Fruit fly (Drosophila melanogaster) whole organism, wandering third instar larva: ENCODE results near the gene Usf.

Source experiments
- Abd-B ChIP-seq: fragments of >200 bp; optimal IDR thresholded peaks from 2 replicates; lab custom pipeline; 2017; ENCODE audit warnings: missing biosample characterization, missing genetic modification characterization
- CG32264 ChIP-seq: fragments of 200-800 bp; sonication (Bioruptor generic); optimal IDR thresholded peaks from 2 replicates; lab custom pipeline; 2016; ENCODE audit warnings: missing biosample characterization, missing genetic modification characterization
- CG9705 ChIP-seq: fragments of 200-800 bp; sonication (Bioruptor generic); optimal IDR thresholded peaks from 2 replicates; lab custom pipeline; 2018; ENCODE audit warnings: missing biosample characterization, mild to moderate bottlenecking, missing genetic modification characterization
- CrebA ChIP-seq: fragments of 200-800 bp; sonication (Bioruptor generic); optimal IDR thresholded peaks from 2 replicates; lab custom pipeline; 2016; ENCODE audit warnings: missing biosample characterization, mild to moderate bottlenecking, missing genetic modification characterization, borderline replicate concordance
- Dfd ChIP-seq: fragments of >200 bp; optimal IDR thresholded peaks from 2 replicates; lab custom pipeline; 2017; ENCODE audit warnings: missing biosample characterization, missing genetic modification characterization
- Dif ChIP-seq: fragments of 200-275, 200-300 bp; sonication (Bioruptor generic); optimal IDR thresholded peaks from 2 replicates; lab custom pipeline; 2018; ENCODE audit warnings: missing biosample characterization, missing genetic modification characterization; ENCODE audit not compliant: partially characterized antibody
- GATAd ChIP-seq: sonication (Bioruptor generic); optimal IDR thresholded peaks from 2 replicates; lab custom pipeline; 2016; ENCODE audit warnings: missing biosample characterization, missing genetic modification characterization
- HLH106 ChIP-seq: fragments of 200-800 bp; optimal IDR thresholded peaks from 3 replicates; lab custom pipeline; 2019; ENCODE audit warnings: missing biosample characterization, mild to moderate bottlenecking, missing genetic modification characterization, moderate library complexity
- Hnf4 ChIP-seq: fragments of 200-800 bp; sonication (Bioruptor generic); optimal IDR thresholded peaks from 2 replicates; lab custom pipeline; 2016; ENCODE audit warnings: missing biosample characterization, mild to moderate bottlenecking, missing genetic modification characterization
- Hr78 ChIP-seq: fragments of >200 bp; optimal IDR thresholded peaks from 2 replicates; lab custom pipeline; 2017; ENCODE audit warnings: missing biosample characterization, missing genetic modification characterization
- Hr83 ChIP-seq: fragments of 200-300 bp; sonication (Bioruptor generic); optimal IDR thresholded peaks from 2 replicates; lab custom pipeline; 2016; ENCODE audit warnings: missing biosample characterization, mild to moderate bottlenecking, missing genetic modification characterization, moderate library complexity; ENCODE audit not compliant: poor library complexity, severe bottlenecking
- Jra ChIP-seq: sonication (Bioruptor generic); optimal IDR thresholded peaks from 2 replicates; lab custom pipeline; 2016; ENCODE audit warnings: missing biosample characterization, missing genetic modification characterization
- Mio ChIP-seq: sonication (Bioruptor generic); optimal IDR thresholded peaks from 2 replicates; lab custom pipeline; 2016; ENCODE audit warnings: missing biosample characterization, missing genetic modification characterization
- Myc ChIP-seq: fragments of >200 bp; optimal IDR thresholded peaks from 2 replicates; lab custom pipeline; 2017
- N ChIP-seq: fragments of >200 bp; optimal IDR thresholded peaks from 2 replicates; lab custom pipeline; 2018; ENCODE audit warnings: missing biosample characterization, missing external identifiers, missing genetic modification characterization
- OdsH ChIP-seq: fragments of 200-800 bp; sonication (Bioruptor generic); optimal IDR thresholded peaks from 2 replicates; lab custom pipeline; 2016; ENCODE audit warnings: missing biosample characterization, mild to moderate bottlenecking, missing genetic modification characterization
- Rel ChIP-seq, 2 experiments: fragments of 200-800 bp; sonication (Bioruptor generic) in 1 of 2; optimal IDR thresholded peaks; 2 replicates in 1 of 2; 3 replicates in 1 of 2; lab custom pipeline; 2016 to 2019; ENCODE audit warnings: mild to moderate bottlenecking in 2 of 2, missing biosample characterization in 2 of 2, missing genetic modification characterization in 2 of 2, moderate library complexity in 1 of 2
- Sp1 ChIP-seq: fragments of 200-800 bp; sonication (Bioruptor generic); optimal IDR thresholded peaks from 3 replicates; lab custom pipeline; 2019; ENCODE audit warnings: missing biosample characterization, mild to moderate bottlenecking, missing genetic modification characterization, moderate library complexity
- Vsx2 ChIP-seq: fragments of 200-300, 225-300 bp; sonication (Bioruptor generic); optimal IDR thresholded peaks from 2 replicates; lab custom pipeline; 2018; ENCODE audit warnings: missing biosample characterization, missing genetic modification characterization; ENCODE audit not compliant: partially characterized antibody
- br ChIP-seq: fragments of 200-800 bp; sonication (Bioruptor generic); optimal IDR thresholded peaks from 2 replicates; lab custom pipeline; 2016; ENCODE audit warnings: missing biosample characterization, missing genetic modification characterization
- brk ChIP-seq: fragments of 200-800 bp; sonication (Bioruptor generic); optimal IDR thresholded peaks from 2 replicates; lab custom pipeline; 2016; ENCODE audit warnings: missing biosample characterization, mild to moderate bottlenecking, missing genetic modification characterization
- dl ChIP-seq, 2 experiments: fragments of 175-275, 200-275 bp in 1 of 2; fragments of 200-275 bp in 1 of 2; sonication (Bioruptor generic); optimal IDR thresholded peaks; lab custom pipeline; 2018; ENCODE audit warnings: mild to moderate bottlenecking in 2 of 2, missing biosample characterization in 2 of 2, missing genetic modification characterization in 2 of 2, moderate library complexity in 2 of 2; ENCODE audit not compliant: partially characterized antibody in 2 of 2, insufficient read depth in 1 of 2
- dmrt93B ChIP-seq: fragments of 200-800 bp; sonication (Bioruptor generic); optimal IDR thresholded peaks from 2 replicates; lab custom pipeline; 2018; ENCODE audit warnings: missing biosample characterization, mild to moderate bottlenecking, missing genetic modification characterization
- dsf ChIP-seq: sonication (Bioruptor generic); optimal IDR thresholded peaks from 2 replicates; lab custom pipeline; 2016; ENCODE audit warnings: missing biosample characterization, missing genetic modification characterization, borderline replicate concordance
- ey ChIP-seq: fragments of 200-800 bp; sonication (Bioruptor generic); optimal IDR thresholded peaks from 2 replicates; lab custom pipeline; 2016; ENCODE audit warnings: missing biosample characterization, missing genetic modification characterization
- foxo ChIP-seq, 2 experiments: fragments of 200-800 bp; sonication (Bioruptor generic); optimal IDR thresholded peaks; 2 replicates in 1 of 2; 3 replicates in 1 of 2; lab custom pipeline; 2016 to 2017; ENCODE audit warnings: missing biosample characterization in 2 of 2, missing genetic modification characterization in 2 of 2
- fru ChIP-seq: fragments of 200-800 bp; sonication (Bioruptor generic); optimal IDR thresholded peaks from 3 replicates; lab custom pipeline; 2016; ENCODE audit warnings: missing biosample characterization, mild to moderate bottlenecking, missing genetic modification characterization
- h ChIP-seq: fragments of 200-800 bp; sonication (Bioruptor generic); optimal IDR thresholded peaks from 3 replicates; lab custom pipeline; 2016; ENCODE audit warnings: missing biosample characterization, mild to moderate bottlenecking, missing genetic modification characterization
- jim ChIP-seq: fragments of 175-275, 200-325 bp; sonication (Bioruptor generic); optimal IDR thresholded peaks from 2 replicates; lab custom pipeline; 2016; ENCODE audit warnings: missing biosample characterization, mild to moderate bottlenecking, missing genetic modification characterization
- lola ChIP-seq: fragments of >200 bp; optimal IDR thresholded peaks from 2 replicates; lab custom pipeline; 2017; ENCODE audit warnings: missing biosample characterization, missing genetic modification characterization
- pan ChIP-seq: fragments of >200 bp; optimal IDR thresholded peaks from 2 replicates; lab custom pipeline; 2017
- psq ChIP-seq: fragments of 200-800 bp; sonication (Bioruptor generic); optimal IDR thresholded peaks from 3 replicates; lab custom pipeline; 2017; ENCODE audit warnings: missing biosample characterization, mild to moderate bottlenecking, missing genetic modification characterization, moderate library complexity
- rgr ChIP-seq: fragments of 200-800 bp; sonication (Bioruptor generic); optimal IDR thresholded peaks from 3 replicates; lab custom pipeline; 2016; ENCODE audit warnings: missing biosample characterization, mild to moderate bottlenecking, missing genetic modification characterization
- sage ChIP-seq: fragments of 200-800 bp; sonication (Bioruptor generic); optimal IDR thresholded peaks from 2 replicates; lab custom pipeline; 2016; ENCODE audit warnings: missing biosample characterization, mild to moderate bottlenecking, missing genetic modification characterization
- sv ChIP-seq: fragments of 200-800 bp; sonication (Bioruptor generic); optimal IDR thresholded peaks from 3 replicates; lab custom pipeline; 2016; ENCODE audit warnings: missing biosample characterization, missing genetic modification characterization
- tai ChIP-seq: sonication (Bioruptor generic); optimal IDR thresholded peaks from 2 replicates; lab custom pipeline; 2016; ENCODE audit warnings: missing biosample characterization, missing genetic modification characterization
- usp ChIP-seq: fragments of >200 bp; optimal IDR thresholded peaks from 2 replicates; lab custom pipeline; 2017; ENCODE audit warnings: missing biosample characterization, missing genetic modification characterization
- woc ChIP-seq: sonication (Bioruptor generic); optimal IDR thresholded peaks from 2 replicates; lab custom pipeline; 2016; ENCODE audit warnings: missing biosample characterization, mild to moderate bottlenecking, missing genetic modification characterization

Gene Usf

dm6 chrX:4564962-4565361 lies 16.4 kb upstream of the Usf start:
- TF ChIP-seq CrebA (GFP tag; lab: Kevin White, UChicago) (no peak), woc (GFP tag; lab: Kevin White, UChicago) (no peak), dl (GFP tag; optimal IDR thresholded peaks at IDR 0.05; lab: Kevin White, UChicago; ENCODE audit: insufficient read depth in 1 of 2, partially characterized antibody in 2 of 2) (no peak), OdsH (GFP tag; lab: Kevin White, UChicago) (no peak), psq (no peak), dsf (GFP tag; lab: Kevin White, UChicago) (no peak), lola (GFP tag; lab: Kevin White, UChicago) (no peak), dmrt93B (GFP tag; lab: Kevin White, UChicago) (no peak), Hnf4 (GFP tag; lab: Kevin White, UChicago) (no peak), Abd-B (no peak), Vsx2 (GFP tag; lab: Kevin White, UChicago) (no peak), Mio (GFP tag; lab: Kevin White, UChicago) (no peak), Dif (GFP tag; lab: Kevin White, UChicago) (no peak), Dfd (no peak), sage (GFP tag; lab: Kevin White, UChicago) (no peak), CG9705 (no peak), Myc (no peak), jim (GFP tag; lab: Kevin White, UChicago) (no peak), HLH106 (no peak), foxo (GFP tag; optimal IDR thresholded peaks at IDR 0.05; lab: Kevin White, UChicago) (no peak)

DNA sequence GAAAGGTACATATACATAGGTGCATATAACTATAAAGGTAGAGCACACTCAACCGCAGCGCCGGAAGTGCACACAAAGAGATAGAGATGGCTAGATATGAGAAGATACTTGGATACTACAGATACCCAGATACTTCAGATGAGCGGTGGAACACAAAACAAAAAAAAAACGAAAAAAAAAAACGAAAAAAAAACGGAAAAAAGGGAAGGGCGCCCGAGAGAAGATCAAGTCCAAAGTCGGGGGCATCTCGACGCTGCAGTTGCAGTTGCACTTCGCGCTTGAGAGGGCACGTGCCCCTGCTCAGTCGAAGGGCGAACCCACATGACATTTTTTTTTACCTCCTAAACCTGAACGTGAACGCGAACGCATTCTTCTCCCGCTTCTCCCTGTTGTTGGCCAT lies 15.4 kb upstream of the Usf start:
- TF ChIP-seq HLH106: no peak
- TF ChIP-seq Sp1 (GFP tag; lab: Kevin White, UChicago): no peak

dm6 chrX:4560182-4560845 lies 11.7 kb upstream of the Usf start:
- TF ChIP-seq Rel (GFP tag; optimal IDR thresholded peaks at IDR 0.05; lab: Kevin White, UChicago) (no peak), Rel (tag; optimal IDR thresholded peaks at IDR 0.05; lab: Kevin White, UChicago) (no peak), HLH106 (peak; percentile 49), Dif (GFP tag; lab: Kevin White, UChicago) (no peak), Mio (GFP tag; lab: Kevin White, UChicago) (no peak), brk (GFP tag; lab: Kevin White, UChicago) (no peak), CG9705 (no peak), dl (GFP tag; optimal IDR thresholded peaks at IDR 0.05; lab: Kevin White, UChicago; ENCODE audit: insufficient read depth in 1 of 2, partially characterized antibody in 2 of 2) (no peak), GATAd (GFP tag; lab: Kevin White, UChicago) (no peak), sv (GFP tag; lab: Kevin White, UChicago) (no peak), lola (GFP tag; lab: Kevin White, UChicago) (no peak), OdsH (GFP tag; lab: Kevin White, UChicago) (no peak), Hnf4 (GFP tag; lab: Kevin White, UChicago) (no peak), fru (GFP tag; lab: Kevin White, UChicago) (peak; percentile 36), ey (GFP tag; lab: Kevin White, UChicago) (peak; percentile 19), foxo (GFP tag; optimal IDR thresholded peaks at IDR 0.05; lab: Kevin White, UChicago) (peak in 1 of 2 experiments; percentile 35), dsf (GFP tag; lab: Kevin White, UChicago) (no peak), Jra (no peak), Hr78 (GFP tag; lab: Kevin White, UChicago) (no peak), psq (peak; percentile 18), rgr (GFP tag; lab: Kevin White, UChicago) (peak; percentile 31), CG32264 (no peak), woc (GFP tag; lab: Kevin White, UChicago) (no peak), sage (GFP tag; lab: Kevin White, UChicago) (no peak), jim (GFP tag; lab: Kevin White, UChicago) (no peak), br (GFP tag; lab: Kevin White, UChicago) (no peak), Sp1 (GFP tag; lab: Kevin White, UChicago) (peak; percentile 9), dmrt93B (GFP tag; lab: Kevin White, UChicago) (peak; percentile 4), Myc (no peak), tai (GFP tag; lab: Kevin White, UChicago) (no peak), Hr83 (GFP tag; lab: Kevin White, UChicago) (no peak), Dfd (no peak), Abd-B (no peak), pan (lab: Kevin White, UChicago) (no peak), usp (GFP tag; lab: Kevin White, UChicago) (no peak), N (no peak), Vsx2 (GFP tag; lab: Kevin White, UChicago) (no peak), h (GFP tag; lab: Kevin White, UChicago) (peak; percentile 48), CrebA (GFP tag; lab: Kevin White, UChicago) (no peak)
